Worm (Caenorhabditis elegans) whole organism, young adult: ENCODE measurements around the gene C16C10.13.

Experiments
- aptf-2 ChIP-seq: fragments of 200-800 bp; sonication (Bioruptor generic); conservative IDR thresholded peaks from 2 replicates; pipeline ENCODE4 v1.3.6; 2022; ENCODE audit warnings: missing genetic modification reagents, missing genetic modification characterization, missing compliant biosample characterization
- aptf-3 ChIP-seq: fragments of 200-800 bp; sonication (Bioruptor generic); IDR thresholded peaks from 2 replicates; pipeline ENCODE4 v1.3.6; 2022; ENCODE audit warnings: missing genetic modification characterization, missing compliant biosample characterization
- athp-1 ChIP-seq: sonication (generic microtip); optimal IDR thresholded peaks from 2 replicates; lab custom pipeline; 2017; ENCODE audit warnings: mild to moderate bottlenecking, missing genetic modification characterization, missing compliant biosample characterization
- ceh-100 ChIP-seq: fragments of 200-800 bp; sonication (Bioruptor generic); IDR thresholded peaks from 2 replicates; pipeline ENCODE4 v1.3.6; 2022; ENCODE audit warnings: missing genetic modification reagents, missing genetic modification characterization, missing compliant biosample characterization
- ztf-25 ChIP-seq: fragments of 200-800 bp; sonication (Bioruptor generic); IDR thresholded peaks from 2 replicates; pipeline ENCODE4 v1.3.6; 2022; ENCODE audit warnings: missing genetic modification reagents, missing genetic modification characterization, missing compliant biosample characterization
- ztf-28 ChIP-seq: fragments of 200-800 bp; sonication (Bioruptor generic); IDR thresholded peaks from 2 replicates; pipeline ENCODE4 v1.3.6; 2022; ENCODE audit warnings: missing genetic modification reagents, missing genetic modification characterization, missing compliant biosample characterization

DNA sequence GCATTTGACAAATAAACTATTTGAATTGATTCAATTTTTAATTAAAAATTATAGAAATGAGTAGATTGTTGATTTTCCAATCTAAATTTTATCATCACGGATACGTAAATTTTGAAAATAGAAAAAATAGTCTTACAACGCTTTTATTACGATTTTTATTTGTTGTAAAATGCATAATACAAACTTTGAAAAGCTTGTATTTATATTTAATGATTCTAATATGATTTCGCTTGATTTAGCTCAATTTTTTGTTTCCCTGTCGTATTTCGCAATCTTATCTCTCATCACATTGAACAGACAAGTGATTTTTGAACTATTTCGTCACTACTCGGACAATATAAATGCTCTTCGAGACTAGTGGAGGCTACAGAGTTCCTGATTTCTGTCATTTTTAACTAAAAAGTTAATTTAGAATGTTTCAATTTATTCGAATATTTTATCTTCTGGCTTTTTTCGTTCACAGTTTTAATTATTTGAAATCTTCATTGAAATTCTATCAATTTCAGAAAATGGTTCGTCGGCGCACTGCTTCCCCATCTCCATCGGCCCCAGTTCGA lies 24.6 kb upstream of the C16C10.13 start, which contains the start of the genes wht-3 and har-1:
- TF ChIP-seq athp-1 (no peak), ceh-100 (GFP tag; lab: Robert Waterston, UW) (no peak), ztf-25 (no peak), aptf-3 (GFP tag; lab: Robert Waterston, UW) (no peak), ztf-28 (no peak), aptf-2 (GFP tag; lab: Robert Waterston, UW) (no peak)
